Worm (Caenorhabditis elegans) whole organism, mixed stage, embryonic: ENCODE results near the gene fbxb-106.

Experiments used
- M03D4.4 ChIP-seq: sonication (generic microtip); optimal IDR thresholded peaks from 2 replicates; lab custom pipeline; 2017; ENCODE audit warnings: mild to moderate bottlenecking, missing genetic modification characterization, missing compliant biosample characterization
- blmp-1 ChIP-seq: fragments of 150-350 bp; optimal IDR thresholded peaks from 2 replicates; lab custom pipeline; 2014; ENCODE audit warnings: missing biosample characterization, missing genetic modification characterization
- ceh-39 ChIP-seq: fragments of 150-350 bp; optimal IDR thresholded peaks from 2 replicates; lab custom pipeline; 2014; ENCODE audit warnings: missing biosample characterization, missing genetic modification characterization
- ceh-43 ChIP-seq: fragments of 200-800 bp; sonication (Bioruptor generic); optimal IDR thresholded peaks from 2 replicates; lab custom pipeline; 2018; ENCODE audit warnings: mild to moderate bottlenecking, missing genetic modification characterization, moderate library complexity, missing compliant biosample characterization
- ceh-83 ChIP-seq: fragments of 200-800 bp; sonication (Bioruptor generic); optimal IDR thresholded peaks from 2 replicates; lab custom pipeline; 2018; ENCODE audit warnings: mild to moderate bottlenecking, missing genetic modification characterization, missing compliant biosample characterization
- ces-1 ChIP-seq: fragments of 150-350 bp; optimal IDR thresholded peaks from 2 replicates; lab custom pipeline; 2014; ENCODE audit warnings: missing biosample characterization, missing genetic modification reagents, missing genetic modification characterization
- cnd-1 ChIP-seq: fragments of 200-800 bp; sonication (Bioruptor generic); optimal IDR thresholded peaks from 2 replicates; lab custom pipeline; 2018; ENCODE audit warnings: mild to moderate bottlenecking, missing genetic modification characterization, missing compliant biosample characterization
- drap-1 ChIP-seq: fragments of 200-800 bp; sonication (Bioruptor generic); optimal IDR thresholded peaks from 3 replicates; lab custom pipeline; 2018; ENCODE audit warnings: mild to moderate bottlenecking, missing genetic modification characterization, missing compliant biosample characterization
- elt-1 ChIP-seq: sonication (generic microtip); optimal IDR thresholded peaks from 2 replicates; lab custom pipeline; 2017; ENCODE audit warnings: missing genetic modification characterization, mild to moderate bottlenecking, missing compliant biosample characterization, antibody characterized with exemption, moderate library complexity, borderline replicate concordance; ENCODE audit not compliant: insufficient read depth
- elt-3 ChIP-seq: fragments of 150-350 bp; optimal IDR thresholded peaks from 2 replicates; lab custom pipeline; 2014; ENCODE audit warnings: missing biosample characterization, missing genetic modification characterization
- flh-1 ChIP-seq: fragments of 200-800 bp; sonication (Bioruptor generic); optimal IDR thresholded peaks from 2 replicates; lab custom pipeline; 2018; ENCODE audit warnings: mild to moderate bottlenecking, missing genetic modification characterization, moderate library complexity, missing compliant biosample characterization
- ham-2 ChIP-seq: fragments of 200-800 bp; sonication (Bioruptor generic); optimal IDR thresholded peaks from 2 replicates; lab custom pipeline; 2018; ENCODE audit warnings: mild to moderate bottlenecking, missing genetic modification characterization, missing compliant biosample characterization
- hlh-1 ChIP-seq: fragments of 150-350 bp; optimal IDR thresholded peaks from 2 replicates; lab custom pipeline; 2014; ENCODE audit warnings: missing biosample characterization, missing genetic modification reagents, missing genetic modification characterization
- lin-32 ChIP-seq: fragments of 200-800 bp; sonication (Bioruptor generic); optimal IDR thresholded peaks from 2 replicates; lab custom pipeline; 2018; ENCODE audit warnings: mild to moderate bottlenecking, missing genetic modification characterization, missing compliant biosample characterization
- lsy-2 ChIP-seq: fragments of 150-350 bp; optimal IDR thresholded peaks from 2 replicates; lab custom pipeline; 2014; ENCODE audit warnings: missing biosample characterization, missing genetic modification characterization
- mab-5 ChIP-seq: fragments of 150-350 bp; optimal IDR thresholded peaks from 2 replicates; lab custom pipeline; 2014; ENCODE audit warnings: missing biosample characterization, missing genetic modification characterization
- mep-1 ChIP-seq: fragments of 150-350 bp; optimal IDR thresholded peaks from 2 replicates; lab custom pipeline; 2017; ENCODE audit warnings: missing biosample characterization, missing genetic modification reagents, missing genetic modification characterization, inconsistent platforms
- mls-2 ChIP-seq: sonication (generic microtip); optimal IDR thresholded peaks from 2 replicates; lab custom pipeline; 2016; ENCODE audit warnings: mild to moderate bottlenecking, missing genetic modification characterization, moderate library complexity, missing compliant biosample characterization
- nhr-237 ChIP-seq: fragments of 150-350 bp; optimal IDR thresholded peaks from 2 replicates; lab custom pipeline; 2014; ENCODE audit warnings: missing biosample characterization, missing genetic modification characterization
- nhr-28 ChIP-seq: fragments of 150-350 bp; optimal IDR thresholded peaks from 2 replicates; lab custom pipeline; 2014; ENCODE audit warnings: missing biosample characterization, missing genetic modification characterization
- nhr-76 ChIP-seq: sonication (generic microtip); optimal IDR thresholded peaks from 2 replicates; lab custom pipeline; 2017; ENCODE audit warnings: missing biosample characterization, missing genetic modification characterization
- pha-4 ChIP-seq: fragments of 150-350 bp; optimal IDR thresholded peaks from 2 replicates; lab custom pipeline; 2018; ENCODE audit warnings: missing biosample characterization, missing genetic modification reagents, missing genetic modification characterization
- sem-2 ChIP-seq: fragments of 200-800 bp; sonication (Bioruptor generic); optimal IDR thresholded peaks from 2 replicates; lab custom pipeline; 2018; ENCODE audit warnings: mild to moderate bottlenecking, missing genetic modification characterization, missing compliant biosample characterization
- snpc-4 ChIP-seq: fragments of 150-350 bp; optimal IDR thresholded peaks from 2 replicates; lab custom pipeline; 2014; ENCODE audit warnings: missing biosample characterization, missing genetic modification characterization
- sptf-1 ChIP-seq: sonication (generic microtip); optimal IDR thresholded peaks from 2 replicates; lab custom pipeline; 2017; ENCODE audit warnings: mild to moderate bottlenecking, missing genetic modification characterization, moderate library complexity, missing compliant biosample characterization
- tbx-8 ChIP-seq: fragments of 200-800 bp; sonication (Bioruptor generic); optimal IDR thresholded peaks from 2 replicates; lab custom pipeline; 2018; ENCODE audit warnings: mild to moderate bottlenecking, missing genetic modification characterization, moderate library complexity, missing compliant biosample characterization
- unc-120 ChIP-seq: sonication (generic microtip); optimal IDR thresholded peaks from 2 replicates; lab custom pipeline; 2017; ENCODE audit warnings: missing genetic modification characterization, missing compliant biosample characterization; ENCODE audit not compliant: poor library complexity, severe bottlenecking
- unc-39 ChIP-seq: fragments of 150-350 bp; optimal IDR thresholded peaks from 2 replicates; lab custom pipeline; 2014; ENCODE audit warnings: missing biosample characterization, missing genetic modification characterization
- unc-62 ChIP-seq: fragments of 150-350 bp; optimal IDR thresholded peaks from 2 replicates; lab custom pipeline; 2014; ENCODE audit warnings: missing biosample characterization, missing genetic modification reagents, missing genetic modification characterization
- zip-8 ChIP-seq: fragments of 150-350 bp; optimal IDR thresholded peaks from 2 replicates; lab custom pipeline; 2014; ENCODE audit warnings: missing biosample characterization, missing genetic modification characterization

Gene fbxb-106

DNA sequence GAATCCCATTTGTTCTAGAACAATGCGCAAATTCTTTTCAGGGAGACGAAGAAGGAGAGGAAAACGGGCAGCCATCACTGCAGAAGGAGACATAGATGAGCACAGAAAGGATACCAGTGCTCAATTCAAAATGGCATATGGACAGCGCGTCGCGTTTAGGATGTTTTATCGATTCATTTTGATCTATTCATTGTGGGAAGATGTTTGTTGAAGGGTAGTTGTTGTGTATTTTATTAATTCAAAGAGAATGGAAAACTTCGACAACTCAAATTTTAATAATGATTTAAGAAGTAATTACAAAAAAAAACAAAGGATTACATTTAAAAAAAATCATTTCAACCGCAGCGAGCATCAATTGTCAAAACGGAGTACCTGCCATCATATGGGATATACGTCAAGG is 10.0 kb downstream of the fbxb-106 start, which contains the start of gene sdz-10:
TSS of gene sdz-10 (minus strand) at position 101 of the 400 bp plus-strand sequence.
- no peak for TF ChIP-seq ceh-83
- TF ChIP-seq ceh-39 (tag; lab: Kevin White, UChicago): peak; percentile 18
- TF ChIP-seq mep-1 (tag; lab: Kevin White, UChicago): no peak
- TF ChIP-seq drap-1: no peak
- no peak for TF ChIP-seq tbx-8 (GFP tag; lab: Kevin White, UChicago)
- TF ChIP-seq unc-120 (tag; lab: Kevin White, UChicago): no peak

DNA sequence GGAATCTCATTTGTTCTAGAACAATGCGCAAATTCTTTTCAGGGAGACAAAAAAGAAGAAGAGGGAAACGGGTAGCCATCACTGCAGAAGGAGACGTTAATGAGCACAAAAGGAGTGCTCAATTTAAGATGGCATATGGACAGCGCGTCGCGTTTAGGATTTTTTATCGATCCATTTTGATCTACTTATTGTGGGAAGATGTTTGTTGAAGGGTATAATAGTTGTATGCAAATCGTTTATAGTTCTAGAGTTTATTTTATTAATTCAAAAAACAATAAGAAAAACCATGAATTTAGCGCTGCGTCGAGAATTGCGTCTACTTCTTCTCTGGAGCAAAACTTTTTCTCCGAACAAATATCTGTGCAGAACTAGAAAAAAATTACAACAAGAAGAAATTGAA is 11.3 kb downstream of the fbxb-106 start, which contains the start of gene sdz-9:
TSS of gene sdz-9 (minus strand) at position 101 of the 400 bp plus-strand sequence.
- TF ChIP-seq nhr-237 (tag; lab: Kevin White, UChicago) (no peak), mab-5 (tag; lab: Kevin White, UChicago) (no peak), ceh-43 (GFP tag; lab: Kevin White, UChicago) (no peak), unc-39 (tag; lab: Kevin White, UChicago) (no peak), lin-32 (GFP tag; lab: Kevin White, UChicago) (no peak), elt-3 (tag; lab: Kevin White, UChicago) (no peak), ceh-39 (tag; lab: Kevin White, UChicago) (no peak), mls-2 (tag; lab: Kevin White, UChicago) (no peak), nhr-76 (tag; lab: Kevin White, UChicago) (no peak), hlh-1 (tag; lab: Kevin White, UChicago) (no peak), lsy-2 (tag; lab: Kevin White, UChicago) (no peak), zip-8 (tag; lab: Kevin White, UChicago) (no peak), tbx-8 (GFP tag; lab: Kevin White, UChicago) (no peak)

DNA sequence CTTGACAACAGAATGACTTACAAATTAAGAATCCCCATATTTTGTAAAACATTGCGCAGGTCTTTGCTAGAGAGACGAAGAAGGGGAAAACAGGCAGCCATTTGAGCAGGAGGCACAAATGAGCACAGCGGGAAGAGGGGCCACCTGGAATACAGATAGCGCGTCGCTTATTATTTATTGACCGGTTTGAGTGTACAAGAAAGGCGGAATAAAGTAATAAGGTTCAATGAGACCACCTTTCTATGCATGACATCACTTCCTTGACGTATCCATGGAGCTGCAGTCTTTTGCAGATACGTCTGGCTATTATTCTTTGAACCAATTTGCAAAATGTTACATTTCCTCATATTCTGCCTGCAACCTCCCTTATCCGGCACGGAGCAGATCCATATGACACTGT is 12.7 kb downstream of the fbxb-106 start, which contains the start of gene fbxb-111:
TSS of gene fbxb-111 (minus strand) at position 101 of the 400 bp plus-strand sequence.
- no peak for TF ChIP-seq M03D4.4 (tag; lab: Kevin White, UChicago)
- TF ChIP-seq mab-5 (tag; lab: Kevin White, UChicago): no peak
- TF ChIP-seq snpc-4 (tag; lab: Kevin White, UChicago): no peak
- no peak for TF ChIP-seq pha-4 (tag; lab: Kevin White, UChicago)
- TF ChIP-seq nhr-28 (tag; lab: Kevin White, UChicago): no peak
- no peak for TF ChIP-seq ceh-39 (tag; lab: Kevin White, UChicago)
- no peak for TF ChIP-seq drap-1
- no peak for TF ChIP-seq lsy-2 (tag; lab: Kevin White, UChicago)
- no peak for TF ChIP-seq ces-1 (GFP tag; lab: Kevin White, UChicago)
- TF ChIP-seq sptf-1 (tag; lab: Kevin White, UChicago): no peak
- TF ChIP-seq sem-2 (GFP tag; lab: Kevin White, UChicago): no peak
- no peak for TF ChIP-seq elt-3 (tag; lab: Kevin White, UChicago)
- TF ChIP-seq flh-1 (GFP tag; lab: Kevin White, UChicago): no peak
- no peak for TF ChIP-seq cnd-1
- TF ChIP-seq tbx-8 (GFP tag; lab: Kevin White, UChicago): no peak
- TF ChIP-seq unc-62 (GFP tag; lab: Kevin White, UChicago): no peak
- no peak for TF ChIP-seq elt-1 (tag; lab: Kevin White, UChicago)

DNA sequence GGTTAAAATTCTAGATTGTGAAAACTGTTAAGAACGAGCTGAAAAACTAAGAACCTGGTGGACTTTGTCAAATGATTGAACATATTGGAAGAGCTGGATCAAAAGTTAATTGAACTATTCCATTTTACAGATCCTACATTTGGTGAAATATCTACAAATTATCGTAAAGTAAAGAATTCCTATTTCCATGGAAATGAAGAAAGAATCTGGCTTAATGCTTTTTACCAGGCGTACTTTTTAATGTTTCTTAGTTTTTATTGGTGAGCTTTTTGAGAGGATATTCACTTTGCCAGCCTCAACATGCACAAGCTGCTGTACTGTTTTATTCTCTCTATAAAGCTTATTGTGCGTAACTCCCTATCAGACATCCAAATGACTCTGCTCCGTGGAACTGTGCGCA is 15.6 kb downstream of the fbxb-106 start, which contains the start of gene F08D12.4:
TSS of gene F08D12.4 (plus strand) at position 301 of the 400 bp plus-strand sequence.
- no peak for TF ChIP-seq unc-39 (tag; lab: Kevin White, UChicago)
- no peak for TF ChIP-seq ham-2
- TF ChIP-seq ces-1 (GFP tag; lab: Kevin White, UChicago): no peak
- no peak for TF ChIP-seq nhr-237 (tag; lab: Kevin White, UChicago)
- TF ChIP-seq blmp-1 (tag; lab: Kevin White, UChicago): no peak
- no peak for TF ChIP-seq sem-2 (GFP tag; lab: Kevin White, UChicago)
- no peak for TF ChIP-seq sptf-1 (tag; lab: Kevin White, UChicago)
- TF ChIP-seq elt-1 (tag; lab: Kevin White, UChicago): no peak
- TF ChIP-seq mls-2 (tag; lab: Kevin White, UChicago): no peak

- TF ChIP-seq mep-1 (tag; lab: Kevin White, UChicago) (no peak), lin-32 (GFP tag; lab: Kevin White, UChicago) (no peak), cnd-1 (no peak), unc-39 (tag; lab: Kevin White, UChicago) (no peak)
These were observed 17.0 kb downstream of the fbxb-106 start, which contains the start of gene F08D12.3 for ce11 chrII:2779253-2779652. Gene F08D12.3, plus strand, starts transcription at chrII:2779553.
